Fruit fly (Drosophila melanogaster) whole organism, embryonic: ENCODE data around the gene CG13126.

Source experiments
- Abd-B ChIP-seq: fragments of 200-800 bp; sonication (Bioruptor generic); optimal IDR thresholded peaks from 2 replicates; lab custom pipeline; 2018; ENCODE audit warnings: missing biosample characterization, mild to moderate bottlenecking, missing genetic modification characterization, moderate library complexity
- Ada2b ChIP-seq: fragments of 200-800 bp; sonication (Bioruptor generic); IDR thresholded peaks from 2 replicates; pipeline ENCODE4 v1.3.6; 2022; ENCODE audit warnings: missing biosample characterization, missing genetic modification characterization
- Atf6 ChIP-seq: fragments of 200-800 bp; sonication (Bioruptor generic); IDR thresholded peaks from 2 replicates; pipeline ENCODE4 v1.3.6; 2022; ENCODE audit warnings: missing biosample characterization, missing genetic modification characterization
- Bteb2 ChIP-seq: fragments of 200-800 bp; sonication (Bioruptor generic); optimal IDR thresholded peaks from 2 replicates; lab custom pipeline; 2016; ENCODE audit warnings: missing biosample characterization, missing genetic modification characterization
- CG10267 ChIP-seq: fragments of 200-800 bp; sonication (Bioruptor generic); optimal IDR thresholded peaks from 2 replicates; lab custom pipeline; 2018; ENCODE audit warnings: missing biosample characterization, mild to moderate bottlenecking, missing genetic modification characterization, moderate library complexity
- CG10366 ChIP-seq: fragments of 200-800 bp; sonication (Bioruptor generic); IDR thresholded peaks from 2 replicates; pipeline ENCODE4 v1.3.6; 2022; ENCODE audit warnings: missing biosample characterization, missing genetic modification characterization
- CG13123 ChIP-seq: fragments of 200-800 bp; sonication (Bioruptor generic); optimal IDR thresholded peaks from 2 replicates; lab custom pipeline; 2016; ENCODE audit warnings: missing biosample characterization, missing genetic modification characterization
- CG14667 ChIP-seq: fragments of 200-800 bp; sonication (Bioruptor generic); IDR thresholded peaks from 2 replicates; pipeline ENCODE4 v1.3.6; 2022; ENCODE audit warnings: missing biosample characterization, missing genetic modification characterization
- CG1603 ChIP-seq: fragments of 200-800 bp; sonication (Bioruptor generic); optimal IDR thresholded peaks from 2 replicates; lab custom pipeline; 2019; ENCODE audit warnings: missing biosample characterization, mild to moderate bottlenecking, missing genetic modification characterization, moderate library complexity
- CG16813 ChIP-seq: fragments of 200-800 bp; sonication (Bioruptor generic); IDR thresholded peaks from 3 replicates; pipeline ENCODE4 v1.3.6; 2022; ENCODE audit warnings: missing biosample characterization, missing genetic modification characterization; ENCODE audit not compliant: partially characterized antibody
- CG16815 ChIP-seq: fragments of 200-800 bp; sonication (Bioruptor generic); optimal IDR thresholded peaks from 3 replicates; lab custom pipeline; 2017; ENCODE audit warnings: missing biosample characterization, mild to moderate bottlenecking, missing genetic modification characterization
- CG2202 ChIP-seq: fragments of 200-800 bp; sonication (Bioruptor generic); optimal IDR thresholded peaks from 2 replicates; lab custom pipeline; 2018; ENCODE audit warnings: missing biosample characterization, mild to moderate bottlenecking, missing genetic modification characterization
- CG2875 ChIP-seq: fragments of 200-800 bp; sonication (Bioruptor generic); optimal IDR thresholded peaks from 2 replicates; lab custom pipeline; 2017; ENCODE audit warnings: missing biosample characterization, mild to moderate bottlenecking, missing genetic modification characterization, missing genetic modification reagents
- CG4730 ChIP-seq: fragments of 200-800 bp; sonication (Bioruptor generic); IDR thresholded peaks from 2 replicates; pipeline ENCODE4 v1.3.6; 2022; ENCODE audit warnings: missing biosample characterization, missing genetic modification characterization
- CG6254 ChIP-seq: fragments of 200-800 bp; sonication (Bioruptor generic); optimal IDR thresholded peaks from 3 replicates; lab custom pipeline; 2017; ENCODE audit warnings: mild to moderate bottlenecking, missing biosample characterization, missing genetic modification reagents, missing genetic modification characterization
- CG7372 ChIP-seq: fragments of 200-800 bp; sonication (Bioruptor generic); IDR thresholded peaks from 2 replicates; pipeline ENCODE4 v1.3.6; 2022; ENCODE audit warnings: missing biosample characterization, missing genetic modification characterization
- CG8944 ChIP-seq: fragments of 200-800 bp; sonication (Bioruptor generic); optimal IDR thresholded peaks from 3 replicates; lab custom pipeline; 2016; ENCODE audit warnings: missing biosample characterization, missing genetic modification characterization
- CG9727 ChIP-seq: fragments of 200-800 bp; sonication (Bioruptor generic); optimal IDR thresholded peaks from 3 replicates; lab custom pipeline; 2017; ENCODE audit warnings: missing biosample characterization, mild to moderate bottlenecking, missing genetic modification characterization
- CrebB ChIP-seq: fragments of 200-800 bp; sonication (Bioruptor generic); optimal IDR thresholded peaks from 3 replicates; lab custom pipeline; 2018; ENCODE audit warnings: missing biosample characterization, mild to moderate bottlenecking, missing genetic modification characterization
- E2f1 ChIP-seq: fragments of 200-800 bp; sonication (Bioruptor generic); IDR thresholded peaks from 2 replicates; pipeline ENCODE4 v1.3.6; 2022; ENCODE audit warnings: missing biosample characterization, missing genetic modification characterization
- Gug ChIP-seq: fragments of 200-800 bp; sonication (Bioruptor generic); IDR thresholded peaks from 4 replicates; pipeline ENCODE4 v1.3.6; 2022; ENCODE audit warnings: missing biosample characterization, missing genetic modification characterization
- H2.0 ChIP-seq: fragments of 200-800 bp; sonication (Bioruptor generic); IDR thresholded peaks from 2 replicates; pipeline ENCODE4 v1.3.6; 2022; ENCODE audit warnings: missing biosample characterization, missing genetic modification characterization
- Kr ChIP-seq: fragments of 200-800 bp; sonication (Bioruptor generic); optimal IDR thresholded peaks from 2 replicates; lab custom pipeline; 2017; ENCODE audit warnings: missing biosample characterization, mild to moderate bottlenecking, missing genetic modification characterization
- Lpt ChIP-seq: fragments of >200 bp; optimal IDR thresholded peaks from 2 replicates; lab custom pipeline; 2018; ENCODE audit warnings: missing biosample characterization, missing genetic modification characterization
- MESR4 ChIP-seq: fragments of 200-800 bp; sonication (Bioruptor generic); optimal IDR thresholded peaks from 2 replicates; lab custom pipeline; 2018; ENCODE audit warnings: missing biosample characterization, mild to moderate bottlenecking, missing genetic modification characterization, moderate library complexity
- Optix ChIP-seq: fragments of 200-800 bp; sonication (Bioruptor generic); IDR thresholded peaks from 3 replicates; pipeline ENCODE4 v1.3.6; 2022; ENCODE audit warnings: missing biosample characterization, missing genetic modification characterization
- Pdp1 ChIP-seq, 2 experiments: fragments of 200-800 bp; sonication (Bioruptor generic); optimal IDR thresholded peaks; 3 replicates each; lab custom pipeline; 2016; ENCODE audit warnings: missing biosample characterization in 2 of 2, missing genetic modification characterization in 2 of 2, mild to moderate bottlenecking in 1 of 2, moderate library complexity in 1 of 2
- Ptx1 ChIP-seq: fragments of 200-800 bp; sonication (Bioruptor generic); IDR thresholded peaks from 2 replicates; pipeline ENCODE4 v1.3.6; 2022; ENCODE audit warnings: missing biosample characterization, missing genetic modification characterization
- Six4 ChIP-seq: fragments of 200-800 bp; sonication (Bioruptor generic); optimal IDR thresholded peaks from 2 replicates; lab custom pipeline; 2016; ENCODE audit warnings: missing biosample characterization, missing genetic modification characterization
- amos ChIP-seq: fragments of 200-800 bp; sonication (Bioruptor generic); IDR thresholded peaks from 2 replicates; pipeline ENCODE4 v1.3.6; 2022; ENCODE audit warnings: missing biosample characterization, missing genetic modification characterization; ENCODE audit not compliant: partially characterized antibody
- btn ChIP-seq: fragments of 200-800 bp; sonication (Bioruptor generic); optimal IDR thresholded peaks from 2 replicates; lab custom pipeline; 2016; ENCODE audit warnings: missing biosample characterization, missing genetic modification characterization
- crp ChIP-seq, 2 experiments: fragments of 200-800 bp; sonication (Bioruptor generic); optimal IDR thresholded peaks; 2 replicates in 1 of 2; 3 replicates in 1 of 2; lab custom pipeline; 2017; ENCODE audit warnings: missing biosample characterization in 2 of 2, missing genetic modification characterization in 2 of 2, mild to moderate bottlenecking in 1 of 2, moderate library complexity in 1 of 2
- dimm ChIP-seq: fragments of 200-800 bp; sonication (Bioruptor generic); IDR thresholded peaks from 2 replicates; pipeline ENCODE4 v1.3.6; 2022; ENCODE audit warnings: missing biosample characterization, missing genetic modification characterization
- ewg ChIP-seq: fragments of 200-800 bp; sonication (Bioruptor generic); optimal IDR thresholded peaks from 3 replicates; lab custom pipeline; 2017; ENCODE audit warnings: mild to moderate bottlenecking, missing biosample characterization, missing genetic modification reagents, missing genetic modification characterization
- gt ChIP-seq: fragments of 200-800 bp; sonication (Bioruptor generic); IDR thresholded peaks from 2 replicates; pipeline ENCODE4 v1.3.6; 2022; ENCODE audit warnings: missing biosample characterization, missing genetic modification characterization
- hkb ChIP-seq, 2 experiments: fragments of 200-800 bp in 1 of 2; fragments of >200 bp in 1 of 2; sonication (Bioruptor generic) in 1 of 2; IDR thresholded peaks in 1 of 2; optimal IDR thresholded peaks in 1 of 2; 2 replicates each; pipeline versions ENCODE4 v1.3.6 to Lab custom; 2017 to 2022; ENCODE audit warnings: missing biosample characterization in 1 of 2, missing genetic modification characterization in 1 of 2
- ind ChIP-seq: fragments of 200-800 bp; sonication (Bioruptor generic); optimal IDR thresholded peaks from 3 replicates; lab custom pipeline; 2016; ENCODE audit warnings: missing biosample characterization, missing genetic modification characterization
- peb ChIP-seq: fragments of 200-800 bp; sonication (Bioruptor generic); IDR thresholded peaks from 2 replicates; pipeline ENCODE4 v1.3.6; 2022; ENCODE audit warnings: missing biosample characterization, missing genetic modification characterization
- pfk ChIP-seq: fragments of 200-800 bp; sonication (Bioruptor generic); optimal IDR thresholded peaks from 2 replicates; lab custom pipeline; 2018; ENCODE audit warnings: missing biosample characterization, mild to moderate bottlenecking, missing genetic modification characterization, moderate library complexity
- pros ChIP-seq: fragments of 200-800 bp; sonication (Bioruptor generic); optimal IDR thresholded peaks from 3 replicates; lab custom pipeline; 2019; ENCODE audit warnings: missing biosample characterization, mild to moderate bottlenecking, missing genetic modification characterization, moderate library complexity
- ranshi ChIP-seq: fragments of 200-800 bp; sonication (Bioruptor generic); IDR thresholded peaks from 2 replicates; pipeline ENCODE4 v1.3.6; 2022; ENCODE audit warnings: missing biosample characterization, missing genetic modification characterization
- row ChIP-seq: fragments of 200-800 bp; sonication (Bioruptor generic); IDR thresholded peaks from 3 replicates; pipeline ENCODE4 v1.3.6; 2022; ENCODE audit warnings: missing biosample characterization, missing genetic modification characterization
- sisA ChIP-seq: fragments of 200-800 bp; sonication (Bioruptor generic); IDR thresholded peaks from 2 replicates; pipeline ENCODE4 v1.3.6; 2022; ENCODE audit warnings: missing biosample characterization, missing genetic modification characterization
- slp2 ChIP-seq: fragments of 200-800 bp; sonication (Bioruptor generic); optimal IDR thresholded peaks from 2 replicates; lab custom pipeline; 2016; ENCODE audit warnings: missing biosample characterization, missing genetic modification characterization
- ssp ChIP-seq: fragments of 200-800 bp; sonication (Bioruptor generic); IDR thresholded peaks from 2 replicates; pipeline ENCODE4 v1.3.6; 2022; ENCODE audit warnings: missing biosample characterization, missing genetic modification characterization
- tin ChIP-seq: fragments of 200-800 bp; sonication (Bioruptor generic); optimal IDR thresholded peaks from 3 replicates; lab custom pipeline; 2016; ENCODE audit warnings: missing biosample characterization, missing genetic modification characterization
- twi ChIP-seq: fragments of 200-800 bp; optimal IDR thresholded peaks from 2 replicates; lab custom pipeline; 2019; ENCODE audit warnings: missing biosample characterization, mild to moderate bottlenecking, missing genetic modification characterization, moderate library complexity
- usp ChIP-seq: fragments of >200 bp; optimal IDR thresholded peaks from 2 replicates; lab custom pipeline; 2017; ENCODE audit warnings: missing biosample characterization, missing genetic modification characterization

Gene CG13126

dm6 chr2L:9986402-9987350, 32.7 kb upstream of the CG13126 start (continued):
- TF ChIP-seq btn (peak; percentile 18), tin (GFP tag; lab: Kevin White, UChicago) (peak; percentile 39), CG9727 (GFP tag; lab: Kevin White, UChicago) (peak; percentile 29), usp (no peak), peb (GFP tag; lab: Robert Waterston, UW) (peak; percentile 60), twi (tag; lab: Kevin White, UChicago) (no peak), Optix (peak; percentile 76; the same call in 2 of the 3 replicates), CG13123 (GFP tag; lab: Kevin White, UChicago) (no peak), H2.0 (GFP tag; lab: Robert Waterston, UW) (0 out of 2 replicates have a peak, but pooled peaks have one; percentile 48), CG7372 (GFP tag; lab: Robert Waterston, UW) (0 out of 2 replicates have a peak, but pooled peaks have one; percentile 38), ssp (GFP tag; lab: Robert Waterston, UW) (peak; percentile 52), Abd-B (peak; percentile 21), hkb (optimal IDR thresholded peaks at IDR 0.05; lab: Kevin White, UChicago) (no peak), hkb (GFP tag; IDR thresholded peaks at IDR 0.05; lab: Robert Waterston, UW) (peak; percentile 63), gt (GFP tag; lab: Robert Waterston, UW) (no peak; the same call in 1 of the 2 replicates), dimm (GFP tag; lab: Robert Waterston, UW) (no peak), Ptx1 (peak; percentile 78), CG10366 (GFP tag; lab: Robert Waterston, UW) (peak; percentile 42; the same call in 1 of the 2 replicates), CG14667 (peak; percentile 65), Six4 (GFP tag; lab: Kevin White, UChicago) (peak; percentile 60), pfk (GFP tag; lab: Kevin White, UChicago) (no peak), Pdp1 (GFP tag; optimal IDR thresholded peaks at IDR 0.05; lab: Kevin White, UChicago) (peak in 1 of 2 experiments; percentile 36), CG2202 (tag; lab: Kevin White, UChicago) (peak; percentile 34), CG8944 (GFP tag; lab: Kevin White, UChicago) (no peak), Bteb2 (GFP tag; lab: Kevin White, UChicago) (no peak), Gug (GFP tag; lab: Robert Waterston, UW) (peak; percentile 61; the same call in 3 of the 4 replicates), CG10267 (tag; lab: Kevin White, UChicago) (peak; percentile 36), CG4730 (GFP tag; lab: Robert Waterston, UW) (no peak; the same call in 1 of the 2 replicates), CG16813 (no peak), Kr (GFP tag; lab: Kevin White, UChicago) (no peak), ind (peak; percentile 57), ewg (GFP tag; lab: Kevin White, UChicago) (peak; percentile 36), CrebB (tag; lab: Kevin White, UChicago) (no peak), E2f1 (GFP tag; lab: Robert Waterston, UW) (peak; percentile 46; the same call in 1 of the 2 replicates), CG1603 (tag; lab: Kevin White, UChicago) (peak; percentile 83), Ada2b (GFP tag; lab: Robert Waterston, UW) (peak; percentile 71), slp2 (GFP tag; lab: Kevin White, UChicago) (peak; percentile 16), CG6254 (GFP tag; lab: Kevin White, UChicago) (no peak), crp (GFP tag; optimal IDR thresholded peaks at IDR 0.05; lab: Kevin White, UChicago) (no peak), pros (GFP tag; lab: Kevin White, UChicago) (peak; percentile 81), CG2875 (peak; percentile 10), CG16815 (GFP tag; lab: Kevin White, UChicago) (no peak), Atf6 (no peak), amos (GFP tag; lab: Robert Waterston, UW) (no peak), sisA (GFP tag; lab: Robert Waterston, UW) (peak; percentile 82), Lpt (no peak), ranshi (peak; percentile 67; the same call in 1 of the 2 replicates), row (GFP tag; lab: Robert Waterston, UW) (peak; percentile 62), MESR4 (GFP tag; lab: Kevin White, UChicago) (no peak)
